Worm (Caenorhabditis elegans) whole organism, L4 larva: ENCODE measurements around the gene clec-171.

Experiments used
- jun-1 ChIP-seq: fragments of 150-350 bp; optimal IDR thresholded peaks from 2 replicates; lab custom pipeline; 2014; ENCODE audit warnings: missing biosample characterization, missing genetic modification reagents, missing genetic modification characterization
- lin-38 ChIP-seq: fragments of 200-800 bp; sonication (Bioruptor generic); IDR thresholded peaks from 2 replicates; pipeline ENCODE4 v1.3.6; 2022; ENCODE audit warnings: missing genetic modification reagents, missing genetic modification characterization, missing compliant biosample characterization
- mxl-3 ChIP-seq: fragments of 200-800 bp; sonication (Bioruptor generic); optimal IDR thresholded peaks from 2 replicates; lab custom pipeline; 2018; ENCODE audit warnings: mild to moderate bottlenecking, missing genetic modification characterization, missing compliant biosample characterization
- nhr-237 ChIP-seq: sonication (generic microtip); optimal IDR thresholded peaks from 2 replicates; lab custom pipeline; 2017; ENCODE audit warnings: missing biosample characterization, missing genetic modification characterization
- php-3 ChIP-seq: fragments of 200-800 bp; sonication (Bioruptor generic); IDR thresholded peaks from 2 replicates; pipeline ENCODE4 v1.3.6; 2022; ENCODE audit warnings: missing genetic modification reagents, missing genetic modification characterization, missing compliant biosample characterization
- sdz-12 ChIP-seq: fragments of 200-800 bp; sonication (Bioruptor generic); optimal IDR thresholded peaks from 2 replicates; lab custom pipeline; 2018; ENCODE audit warnings: mild to moderate bottlenecking, missing genetic modification characterization, missing compliant biosample characterization

ce11 chrIV:1385500-1385899 is 41.7 kb downstream of the clec-171 start:
- TF ChIP-seq lin-38 (GFP tag; lab: Robert Waterston, UW) (no peak), jun-1 (tag; lab: Kevin White, UChicago) (no peak), mxl-3 (GFP tag; lab: Kevin White, UChicago) (no peak), sdz-12 (GFP tag; lab: Kevin White, UChicago) (no peak), nhr-237 (no peak), php-3 (GFP tag; lab: Robert Waterston, UW) (no peak)
